Fruit fly (Drosophila melanogaster): ENCODE measurements around the gene CG7992.

CG7992 gene

dm6 chrX:19224580-19225303 lies 22.3 kb downstream of the CG7992 start:
- TF ChIP-seq Myc (optimal IDR thresholded peaks at IDR 0.05) (no peak), Sin3A (optimal IDR thresholded peaks at IDR 0.05) (no peak), ttk (optimal IDR thresholded peaks at IDR 0.05) (no peak)

DNA sequence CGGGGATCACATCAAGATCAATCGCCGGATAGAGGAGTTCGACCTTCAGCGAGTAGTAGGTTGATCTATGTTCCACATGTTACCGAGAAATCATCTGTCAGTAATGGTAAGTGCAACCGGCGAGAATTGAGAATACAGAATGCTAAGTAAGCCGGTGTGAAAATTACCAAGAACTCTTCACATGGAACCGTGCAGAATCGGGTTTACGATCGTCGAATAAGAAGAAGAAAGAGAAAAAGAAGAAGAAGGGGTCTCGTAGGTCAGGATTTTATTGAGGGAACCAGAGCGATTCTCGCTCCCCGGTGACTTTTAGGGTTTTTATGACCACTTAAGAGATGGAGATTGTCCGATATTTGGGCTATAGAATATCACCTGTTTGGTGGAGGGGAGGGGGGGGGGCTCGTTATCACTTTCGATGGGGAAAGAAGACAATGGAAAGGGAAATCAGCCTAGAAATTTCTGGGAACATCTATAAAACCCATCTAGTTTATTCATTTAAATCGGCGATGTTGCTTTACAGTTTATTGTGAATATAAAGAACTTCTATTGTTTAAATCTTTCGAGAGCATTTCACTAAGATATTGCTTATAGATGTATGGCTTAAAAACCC lies 26.0 kb downstream of the CG7992 start:
- TF ChIP-seq Sin3A (optimal IDR thresholded peaks at IDR 0.05) (no peak), insv (optimal IDR thresholded peaks at IDR 0.05) (no peak), ttk (optimal IDR thresholded peaks at IDR 0.05) (no peak), psq (optimal IDR thresholded peaks at IDR 0.05) (no peak), h (optimal IDR thresholded peaks at IDR 0.05) (no peak), Myc (optimal IDR thresholded peaks at IDR 0.05) (no peak)

DNA sequence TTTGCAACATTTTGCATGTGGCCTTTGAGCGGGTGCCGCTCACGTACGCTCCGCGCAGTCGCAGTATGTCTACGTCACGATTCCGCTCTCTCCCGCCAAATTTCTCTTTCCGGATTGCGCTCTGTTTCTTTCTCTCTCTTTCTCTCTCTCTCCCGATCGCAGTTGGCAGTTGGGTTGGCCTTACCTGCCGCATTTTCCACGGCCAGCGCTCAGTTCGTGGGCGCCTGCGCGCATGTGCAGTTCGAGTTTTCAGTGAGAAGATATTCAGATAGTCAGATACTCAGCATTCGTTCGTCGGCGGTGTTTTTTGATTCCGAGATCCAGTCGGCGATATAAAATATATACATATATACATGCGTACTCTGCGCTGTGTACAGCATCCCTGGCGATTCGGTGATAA lies 26.6 kb downstream of the CG7992 start, which contains the start of gene CG7884:
Gene CG7884 (plus strand): TSS at position 208 of the 400 bp plus-strand sequence.
- TF ChIP-seq h (optimal IDR thresholded peaks at IDR 0.05) (no peak), psq (optimal IDR thresholded peaks at IDR 0.05) (no peak), ttk (optimal IDR thresholded peaks at IDR 0.05) (no peak), Myc (optimal IDR thresholded peaks at IDR 0.05) (no peak), insv (optimal IDR thresholded peaks at IDR 0.05) (no peak), Sin3A (optimal IDR thresholded peaks at IDR 0.05) (no peak)

- TF ChIP-seq ttk (optimal IDR thresholded peaks at IDR 0.05) (no peak), Sin3A (optimal IDR thresholded peaks at IDR 0.05) (no peak), psq (optimal IDR thresholded peaks at IDR 0.05) (no peak), h (optimal IDR thresholded peaks at IDR 0.05) (no peak), Myc (optimal IDR thresholded peaks at IDR 0.05) (no peak), insv (optimal IDR thresholded peaks at IDR 0.05) (no peak)
Measured at dm6 chrX:19216671-19217070, 30.4 kb downstream of the CG7992 start.

dm6 chrX:19215215-19215614 lies 31.8 kb downstream of the CG7992 start, which contains the start of gene Muc18B:
Gene Muc18B, plus strand, starts transcription at chrX:19215515.
- TF ChIP-seq h (optimal IDR thresholded peaks at IDR 0.05) = no peak
- TF ChIP-seq Myc (optimal IDR thresholded peaks at IDR 0.05) = no peak
- no peak for TF ChIP-seq Sin3A (optimal IDR thresholded peaks at IDR 0.05)
- no peak for TF ChIP-seq ttk (optimal IDR thresholded peaks at IDR 0.05)
- TF ChIP-seq psq (optimal IDR thresholded peaks at IDR 0.05) = no peak

- TF ChIP-seq Sin3A (optimal IDR thresholded peaks at IDR 0.05) = no peak
- TF ChIP-seq ttk (optimal IDR thresholded peaks at IDR 0.05) = no peak
- TF ChIP-seq psq (optimal IDR thresholded peaks at IDR 0.05) = no peak
- no peak for TF ChIP-seq insv (optimal IDR thresholded peaks at IDR 0.05)
- no peak for TF ChIP-seq Myc (optimal IDR thresholded peaks at IDR 0.05)
- TF ChIP-seq h (optimal IDR thresholded peaks at IDR 0.05) = no peak
Measured at dm6 chrX:19212954-19213353, 34.1 kb downstream of the CG7992 start, which contains the start of gene Mur18B. Gene Mur18B, plus strand, starts transcription at chrX:19213254.

DNA sequence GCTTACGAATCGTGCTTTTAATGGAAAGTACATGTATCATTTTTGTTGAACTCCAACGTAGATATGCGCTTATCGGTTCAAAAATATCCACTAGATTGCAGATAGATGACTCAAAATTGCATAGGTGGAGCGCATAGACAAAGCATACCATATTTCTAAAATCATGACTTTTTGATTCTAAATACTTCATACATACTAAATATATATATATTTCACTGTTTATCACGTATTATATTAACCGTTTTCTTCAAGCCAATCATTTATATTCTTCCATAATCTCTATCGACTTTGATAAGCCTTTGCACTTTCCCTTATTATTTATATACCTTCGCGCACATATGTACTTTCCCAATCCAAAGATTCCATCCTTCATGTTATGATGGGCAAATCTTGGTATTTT lies 35.1 kb downstream of the CG7992 start, which contains the start of gene CG14195:
Gene CG14195 (minus strand): TSS at position 101 of the 400 bp plus-strand sequence.
- TF ChIP-seq Sin3A (optimal IDR thresholded peaks at IDR 0.05) (no peak), ttk (optimal IDR thresholded peaks at IDR 0.05) (no peak), insv (optimal IDR thresholded peaks at IDR 0.05) (no peak), psq (optimal IDR thresholded peaks at IDR 0.05) (no peak)

dm6 chrX:19208014-19208413 lies 39.0 kb downstream of the CG7992 start, which contains the start of gene Ulp1:
Gene Ulp1, minus strand, starts transcription at chrX:19208187.
- TF ChIP-seq Myc (optimal IDR thresholded peaks at IDR 0.05) (no peak), ttk (optimal IDR thresholded peaks at IDR 0.05) (no peak), h (optimal IDR thresholded peaks at IDR 0.05) (no peak), Sin3A (optimal IDR thresholded peaks at IDR 0.05) (no peak), psq (optimal IDR thresholded peaks at IDR 0.05) (no peak), insv (optimal IDR thresholded peaks at IDR 0.05) (no peak)

DNA sequence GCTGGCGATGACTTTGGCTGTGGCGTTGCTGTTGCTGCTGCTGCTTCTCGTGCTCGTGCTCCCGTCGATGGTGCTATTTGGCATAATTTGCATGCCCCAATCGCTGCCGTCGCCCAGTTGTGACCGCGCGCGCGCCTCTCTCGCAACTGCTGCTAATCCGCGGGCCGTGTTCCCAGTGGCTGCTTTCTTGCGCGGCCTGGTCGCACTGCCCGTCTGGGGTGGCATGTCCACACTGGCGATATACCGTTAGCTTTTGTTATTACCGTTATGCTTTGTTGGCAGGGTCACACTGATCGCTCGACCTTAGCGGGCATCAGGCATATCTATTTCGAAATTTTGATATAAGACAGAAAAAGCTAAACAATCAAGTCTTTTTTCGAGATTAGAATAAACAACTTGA lies 45.4 kb downstream of the CG7992 start, which contains the start of gene CG7990:
Gene CG7990 (minus strand): TSS at position 350 of the 400 bp plus-strand sequence.
- no peak for TF ChIP-seq h (optimal IDR thresholded peaks at IDR 0.05)
- no peak for TF ChIP-seq Myc (optimal IDR thresholded peaks at IDR 0.05)
- no peak for TF ChIP-seq psq (optimal IDR thresholded peaks at IDR 0.05)
- TF ChIP-seq ttk (optimal IDR thresholded peaks at IDR 0.05) = no peak
- no peak for TF ChIP-seq insv (optimal IDR thresholded peaks at IDR 0.05)
